Fruit fly (Drosophila melanogaster): Measurements from ENCODE around the gene pix.

Gene pix

dm6 chr3L:8996899-8997685 is 22.5 kb upstream of the pix start:
- TF ChIP-seq CG8301 (tag; optimal IDR thresholded peaks at IDR 0.05) = no peak
- TF ChIP-seq CG15710 (tag; optimal IDR thresholded peaks at IDR 0.05) = no peak
- no peak for TF ChIP-seq gl (tag; optimal IDR thresholded peaks at IDR 0.05)
- no peak for TF ChIP-seq CG12605 (GFP tag; IDR thresholded peaks at IDR 0.05)
- TF ChIP-seq fd96Ca (GFP tag; IDR thresholded peaks at IDR 0.05) = no peak
- peak; percentile 43; the same call in 1 of the 2 replicates for TF ChIP-seq Ets98B (GFP tag; IDR thresholded peaks at IDR 0.05)
- peak; percentile 23 for TF ChIP-seq EcR (GFP tag; optimal IDR thresholded peaks at IDR 0.05)
- no peak for TF ChIP-seq CG9948 (tag; optimal IDR thresholded peaks at IDR 0.05)
- TF ChIP-seq rn (GFP tag; IDR thresholded peaks at IDR 0.05) = no peak
- TF ChIP-seq Pif1A (GFP tag; optimal IDR thresholded peaks at IDR 0.05) = no peak
- no peak for TF ChIP-seq Snoo (tag; optimal IDR thresholded peaks at IDR 0.05)
- TF ChIP-seq CG17806 (tag; optimal IDR thresholded peaks at IDR 0.05) = no peak
- peak; percentile 22; the same call in 1 of the 2 replicates for TF ChIP-seq CG32121 (GFP tag; IDR thresholded peaks at IDR 0.05)
- TF ChIP-seq CG14655 (GFP tag; optimal IDR thresholded peaks at IDR 0.05) = no peak
- no peak for TF ChIP-seq CG34367 (tag; optimal IDR thresholded peaks at IDR 0.05)
- TF ChIP-seq CG8159 (tag; optimal IDR thresholded peaks at IDR 0.05) = no peak
- TF ChIP-seq CG10348 (GFP tag; IDR thresholded peaks at IDR 0.05) = no peak
- TF ChIP-seq D1 (tag; optimal IDR thresholded peaks at IDR 0.05) = no peak
- peak; percentile 85 for TF ChIP-seq CG13204 (GFP tag; optimal IDR thresholded peaks at IDR 0.05)
- TF ChIP-seq Pif1B (GFP tag; optimal IDR thresholded peaks at IDR 0.05) = no peak
- TF ChIP-seq CG4496 (GFP tag; IDR thresholded peaks at IDR 0.05) = no peak; the same call in none of the 3 replicates

dm6 chr3L:8996173-8996767 is 21.7 kb upstream of the pix start:
- TF ChIP-seq CG14655 (GFP tag; optimal IDR thresholded peaks at IDR 0.05) (no peak), CG17806 (tag; optimal IDR thresholded peaks at IDR 0.05) (peak; percentile 74), gl (tag; optimal IDR thresholded peaks at IDR 0.05) (no peak), EcR (GFP tag; optimal IDR thresholded peaks at IDR 0.05) (no peak), CG12605 (GFP tag; IDR thresholded peaks at IDR 0.05) (peak; percentile 92), D1 (tag; optimal IDR thresholded peaks at IDR 0.05) (no peak), CG10348 (GFP tag; IDR thresholded peaks at IDR 0.05) (peak; percentile 67), Ets98B (GFP tag; IDR thresholded peaks at IDR 0.05) (peak; percentile 97), CG9948 (tag; optimal IDR thresholded peaks at IDR 0.05) (peak; percentile 58), fd96Ca (GFP tag; IDR thresholded peaks at IDR 0.05) (peak; percentile 79; the same call in 2 of the 3 replicates), CG8301 (tag; optimal IDR thresholded peaks at IDR 0.05) (peak; percentile 92), CG34367 (tag; optimal IDR thresholded peaks at IDR 0.05) (peak; percentile 31), CG32121 (GFP tag; IDR thresholded peaks at IDR 0.05) (peak; percentile 95), CG4496 (GFP tag; IDR thresholded peaks at IDR 0.05) (peak; percentile 94), Snoo (tag; optimal IDR thresholded peaks at IDR 0.05) (peak; percentile 79), rn (GFP tag; IDR thresholded peaks at IDR 0.05) (peak; percentile 79), CG8159 (tag; optimal IDR thresholded peaks at IDR 0.05) (no peak), CG15710 (tag; optimal IDR thresholded peaks at IDR 0.05) (peak; percentile 58)

- TF ChIP-seq rn (GFP tag; IDR thresholded peaks at IDR 0.05) (no peak), CG4496 (GFP tag; IDR thresholded peaks at IDR 0.05) (no peak), CG34367 (tag; optimal IDR thresholded peaks at IDR 0.05) (no peak), CG17806 (tag; optimal IDR thresholded peaks at IDR 0.05) (no peak), CG8301 (tag; optimal IDR thresholded peaks at IDR 0.05) (no peak), Pif1B (GFP tag; optimal IDR thresholded peaks at IDR 0.05) (no peak), CG12605 (GFP tag; IDR thresholded peaks at IDR 0.05) (no peak), Snoo (tag; optimal IDR thresholded peaks at IDR 0.05) (no peak), Pif1A (GFP tag; optimal IDR thresholded peaks at IDR 0.05) (no peak), CG15710 (tag; optimal IDR thresholded peaks at IDR 0.05) (no peak), fd96Ca (GFP tag; IDR thresholded peaks at IDR 0.05) (no peak), Ets98B (GFP tag; IDR thresholded peaks at IDR 0.05) (no peak), gl (tag; optimal IDR thresholded peaks at IDR 0.05) (no peak), CG8159 (tag; optimal IDR thresholded peaks at IDR 0.05) (no peak), CG9948 (tag; optimal IDR thresholded peaks at IDR 0.05) (no peak)
These were observed 15.6 kb upstream of the pix start, which contains the start of gene CG5280 for dm6 chr3L:8990128-8990527. Gene CG5280, minus strand, starts transcription at chr3L:8990228.

dm6 chr3L:8986582-8986981 is 12.0 kb upstream of the pix start, which contains the start of gene CG5068:
Gene CG5068, plus strand, starts transcription at chr3L:8986710.
- TF ChIP-seq Snoo (tag; optimal IDR thresholded peaks at IDR 0.05) (no peak), CG9948 (tag; optimal IDR thresholded peaks at IDR 0.05) (no peak), CG8301 (tag; optimal IDR thresholded peaks at IDR 0.05) (no peak), CG15710 (tag; optimal IDR thresholded peaks at IDR 0.05) (no peak), CG17806 (tag; optimal IDR thresholded peaks at IDR 0.05) (no peak), Ets98B (GFP tag; IDR thresholded peaks at IDR 0.05) (no peak)

dm6 chr3L:8985848-8986320 is 11.3 kb upstream of the pix start, which contains the start of gene Galk:
Gene Galk, minus strand, starts transcription at chr3L:8986091.
- no peak for TF ChIP-seq CG15710 (tag; optimal IDR thresholded peaks at IDR 0.05)
- no peak for TF ChIP-seq CG14655 (GFP tag; optimal IDR thresholded peaks at IDR 0.05)
- 0 out of 3 replicates have a peak, but pooled peaks have one; percentile 18 for TF ChIP-seq CG4496 (GFP tag; IDR thresholded peaks at IDR 0.05)
- TF ChIP-seq fd96Ca (GFP tag; IDR thresholded peaks at IDR 0.05) = peak; percentile 52; the same call in 1 of the 3 replicates
- TF ChIP-seq D1 (tag; optimal IDR thresholded peaks at IDR 0.05) = no peak
- no peak for TF ChIP-seq CG17806 (tag; optimal IDR thresholded peaks at IDR 0.05)
- peak; percentile 8; the same call in 1 of the 2 replicates for TF ChIP-seq CG32121 (GFP tag; IDR thresholded peaks at IDR 0.05)
- no peak for TF ChIP-seq CG8301 (tag; optimal IDR thresholded peaks at IDR 0.05)
- no peak for TF ChIP-seq CG34367 (tag; optimal IDR thresholded peaks at IDR 0.05)
- no peak for TF ChIP-seq Snoo (tag; optimal IDR thresholded peaks at IDR 0.05)
- no peak for TF ChIP-seq CG10348 (GFP tag; IDR thresholded peaks at IDR 0.05)
- no peak for TF ChIP-seq CG8159 (tag; optimal IDR thresholded peaks at IDR 0.05)
- no peak for TF ChIP-seq gl (tag; optimal IDR thresholded peaks at IDR 0.05)
- no peak for TF ChIP-seq Pif1B (GFP tag; optimal IDR thresholded peaks at IDR 0.05)
- TF ChIP-seq CG12605 (GFP tag; IDR thresholded peaks at IDR 0.05) = no peak
- peak; percentile 26 for TF ChIP-seq EcR (GFP tag; optimal IDR thresholded peaks at IDR 0.05)
- no peak for TF ChIP-seq CG9948 (tag; optimal IDR thresholded peaks at IDR 0.05)
- TF ChIP-seq CG13204 (GFP tag; optimal IDR thresholded peaks at IDR 0.05) = no peak
- TF ChIP-seq Ets98B (GFP tag; IDR thresholded peaks at IDR 0.05) = peak; percentile 21; the same call in 1 of the 2 replicates
- no peak for TF ChIP-seq Pif1A (GFP tag; optimal IDR thresholded peaks at IDR 0.05)
- no peak for TF ChIP-seq rn (GFP tag; IDR thresholded peaks at IDR 0.05)

All from whole organism, pupa.